Worm (Caenorhabditis elegans): ENCODE results near the gene C18H9.6.

- no peak for TF ChIP-seq nfya-1 (tag; optimal IDR thresholded peaks at IDR 0.05; ENCODE audit: borderline replicate concordance, insufficient read depth)
- no peak for TF ChIP-seq nhr-120 (GFP tag; IDR thresholded peaks at IDR 0.05)
- no peak for TF ChIP-seq B0035.1 (tag; optimal IDR thresholded peaks at IDR 0.05)
- no peak for TF ChIP-seq T26A5.8 (tag; optimal IDR thresholded peaks at IDR 0.05)
- TF ChIP-seq ztf-6 (GFP tag; IDR thresholded peaks at IDR 0.05): no peak
- TF ChIP-seq ztf-26 (tag; optimal IDR thresholded peaks at IDR 0.05): no peak
Observed at ce11 chrII:6721581-6721980, 20.2 kb upstream of the C18H9.6 start.
